Worm (Caenorhabditis elegans): Measurements from ENCODE around the gene mrp-6.
"Not testable (repeated sequence)": the region's sequence is repeated elsewhere in the genome, so short reads cannot be mapped to it uniquely, and the experiment has no call there.

- not testable (repeated sequence) for TF ChIP-seq lsy-2 (tag; optimal IDR thresholded peaks at IDR 0.05); ZK546.5 (tag; optimal IDR thresholded peaks at IDR 0.05); ctbp-1 (GFP tag; IDR thresholded peaks at IDR 0.05); nhr-6 (tag; optimal IDR thresholded peaks at IDR 0.05); dmd-9 (GFP tag; IDR thresholded peaks at IDR 0.05); unc-62 (GFP tag; optimal IDR thresholded peaks at IDR 0.05 in 1 of 2); unc-62 (tag; optimal IDR thresholded peaks at IDR 0.05); Y105C5A.15 (GFP tag; IDR thresholded peaks at IDR 0.05); pha-4 (GFP tag; IDR thresholded peaks at IDR 0.05); pha-4 (tag; optimal IDR thresholded peaks at IDR 0.05)
Measured at ce11 chrX:4199829-4200228, 13.3 kb upstream of the mrp-6 start, which contains the start of gene F20B6.5.

Measured in whole organism, L4 larva.